Fruit fly (Drosophila melanogaster): Measurements from ENCODE around the gene Prx6a.

Prx6a gene

dm6 chr2L:2872968-2873728 lies 4.9 kb downstream of the Prx6a start (continued):
- TF ChIP-seq GATAe (GFP tag; conservative IDR thresholded peaks at IDR 0.05): no peak
- TF ChIP-seq Mrtf (GFP tag; IDR thresholded peaks at IDR 0.05): peak; percentile 42; the same call in 1 of the 3 replicates
- peak; percentile 26 for TF ChIP-seq Sox100B (GFP tag; optimal IDR thresholded peaks at IDR 0.05)
- no peak for TF ChIP-seq ato (GFP tag; IDR thresholded peaks at IDR 0.05; ENCODE audit: partially characterized antibody)
- no peak for TF ChIP-seq CG8478 (optimal IDR thresholded peaks at IDR 0.05)
- TF ChIP-seq nau (GFP tag; optimal IDR thresholded peaks at IDR 0.05): no peak
- no peak for TF ChIP-seq exex (tag; optimal IDR thresholded peaks at IDR 0.05)
- no peak for TF ChIP-seq otp (GFP tag; IDR thresholded peaks at IDR 0.05)
- TF ChIP-seq Xrp1 (GFP tag; IDR thresholded peaks at IDR 0.05): peak; percentile 43; the same call in 1 of the 2 replicates
- no peak for TF ChIP-seq eve (GFP tag; optimal IDR thresholded peaks at IDR 0.05)
- TF ChIP-seq CG6272 (GFP tag; IDR thresholded peaks at IDR 0.05): no peak
- TF ChIP-seq dan (GFP tag; IDR thresholded peaks at IDR 0.05): no peak
- TF ChIP-seq B-H1 (GFP tag; IDR thresholded peaks at IDR 0.05): no peak
- TF ChIP-seq Doc3 (GFP tag; IDR thresholded peaks at IDR 0.05; ENCODE audit: partially characterized antibody): no peak
- no peak for TF ChIP-seq NC2α (GFP tag; optimal IDR thresholded peaks at IDR 0.05)
- peak; percentile 6 for TF ChIP-seq zen (tag; optimal IDR thresholded peaks at IDR 0.05)
- TF ChIP-seq Fer1 (GFP tag; optimal IDR thresholded peaks at IDR 0.05): no peak
- TF ChIP-seq Sry-β (GFP tag; optimal IDR thresholded peaks at IDR 0.05): no peak
- no peak for TF ChIP-seq Trl (optimal IDR thresholded peaks at IDR 0.05)
- TF ChIP-seq Trl (GFP tag; optimal IDR thresholded peaks at IDR 0.05): no peak
- no peak for TF ChIP-seq wek (GFP tag; optimal IDR thresholded peaks at IDR 0.05)
- no peak for TF ChIP-seq CG9215 (GFP tag; IDR thresholded peaks at IDR 0.05)
- peak; percentile 33 for TF ChIP-seq dmrt99B (tag; optimal IDR thresholded peaks at IDR 0.05)
- no peak for TF ChIP-seq gsb-n (tag; optimal IDR thresholded peaks at IDR 0.05)
- TF ChIP-seq Fer3 (tag; optimal IDR thresholded peaks at IDR 0.05): no peak
- no peak for TF ChIP-seq Atf6 (GFP tag; IDR thresholded peaks at IDR 0.05)
- no peak for TF ChIP-seq CG15601 (tag; optimal IDR thresholded peaks at IDR 0.05)
- TF ChIP-seq CG10543 (GFP tag; optimal IDR thresholded peaks at IDR 0.05): no peak
- TF ChIP-seq CG10274 (GFP tag; optimal IDR thresholded peaks at IDR 0.05): no peak
- no peak for TF ChIP-seq Neu2 (GFP tag; optimal IDR thresholded peaks at IDR 0.05; ENCODE audit: borderline replicate concordance)
- no peak for TF ChIP-seq CG6254 (GFP tag; optimal IDR thresholded peaks at IDR 0.05)
- peak; percentile 49; the same call in 2 of the 3 replicates for TF ChIP-seq row (GFP tag; IDR thresholded peaks at IDR 0.05)
- TF ChIP-seq rib (GFP tag; IDR thresholded peaks at IDR 0.05): no peak
- no peak for TF ChIP-seq CG14441 (GFP tag; IDR thresholded peaks at IDR 0.05)
- peak; percentile 1 for TF ChIP-seq D19A (tag; optimal IDR thresholded peaks at IDR 0.05)
- TF ChIP-seq btn (GFP tag; optimal IDR thresholded peaks at IDR 0.05): no peak
- no peak for TF ChIP-seq CG16863 (GFP tag; optimal IDR thresholded peaks at IDR 0.05)
- peak; percentile 47; the same call in 1 of the 2 replicates for TF ChIP-seq toy (GFP tag; IDR thresholded peaks at IDR 0.05)
- no peak for TF ChIP-seq ssp (GFP tag; IDR thresholded peaks at IDR 0.05)
- no peak for TF ChIP-seq gfzf (GFP tag; optimal IDR thresholded peaks at IDR 0.05)
- TF ChIP-seq Dfd (GFP tag; optimal IDR thresholded peaks at IDR 0.05): no peak
- no peak for TF ChIP-seq C15 (GFP tag; IDR thresholded peaks at IDR 0.05)
- no peak for TF ChIP-seq aop (GFP tag; IDR thresholded peaks at IDR 0.05)
- no peak for TF ChIP-seq CG6683 (GFP tag; optimal IDR thresholded peaks at IDR 0.05)
- no peak for TF ChIP-seq Jarid2 (GFP tag; optimal IDR thresholded peaks at IDR 0.05)
- TF ChIP-seq Ssrp (tag; optimal IDR thresholded peaks at IDR 0.05): no peak
- no peak for TF ChIP-seq her (GFP tag; optimal IDR thresholded peaks at IDR 0.05)
- no peak for TF ChIP-seq CG15479 (GFP tag; optimal IDR thresholded peaks at IDR 0.05)
- TF ChIP-seq emc (GFP tag; optimal IDR thresholded peaks at IDR 0.05): no peak
- TF ChIP-seq CG18764 (GFP tag; optimal IDR thresholded peaks at IDR 0.05): no peak
- TF ChIP-seq CG8924 (tag; optimal IDR thresholded peaks at IDR 0.05): no peak
